Fruit fly (Drosophila melanogaster): ENCODE data around the gene Hmt4-20.

The Hmt4-20 gene

DNA sequence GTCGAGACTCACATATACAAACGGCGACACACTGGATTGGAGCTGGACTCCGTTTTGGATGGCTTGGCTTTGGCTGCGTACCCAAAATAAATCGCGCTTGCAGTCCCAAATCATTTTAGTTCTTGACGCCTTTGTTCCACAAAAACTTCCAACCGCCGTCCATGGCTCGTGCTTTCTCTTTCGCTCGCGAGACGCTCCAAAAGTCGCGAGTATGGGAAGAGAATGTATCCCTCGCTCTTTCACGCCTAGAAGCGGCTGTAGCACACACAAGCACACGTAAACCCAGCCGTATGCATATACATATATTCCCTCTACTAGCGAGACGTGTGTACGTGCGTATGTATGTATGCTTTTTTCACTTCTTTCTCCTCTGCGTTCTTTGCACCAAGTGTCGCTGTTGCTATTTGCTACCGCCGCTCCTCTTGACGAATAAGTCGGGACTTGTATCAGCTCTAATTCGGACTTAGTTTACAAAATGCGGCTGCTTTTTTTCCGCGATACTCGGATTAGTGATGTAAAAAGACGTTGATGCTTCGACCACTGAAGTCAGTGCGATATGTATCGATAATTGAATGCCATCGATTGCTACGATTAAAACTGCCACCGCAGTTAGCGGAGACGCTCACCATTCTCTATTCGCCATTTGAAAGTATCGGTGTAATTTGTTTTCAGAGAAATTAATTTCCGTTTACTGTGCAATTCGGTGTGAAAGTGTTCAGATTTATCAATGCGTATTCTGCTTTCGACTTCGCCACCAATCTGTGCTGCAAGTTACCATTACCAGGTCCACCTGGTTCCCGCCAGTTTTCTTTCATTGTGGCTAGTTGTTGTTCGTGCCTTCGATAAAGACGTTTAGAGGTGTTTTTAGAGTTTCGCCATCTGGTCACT lies at the start of gene Hmt4-20, which contains the start of gene SkpA:
Hmt4-20 (minus strand) TSS at position 542 of the 888 bp plus-strand sequence.
SkpA (plus strand) TSS at position 623 of the 888 bp plus-strand sequence.
- TF ChIP-seq ttk (optimal IDR thresholded peaks at IDR 0.05) (no peak), insv (optimal IDR thresholded peaks at IDR 0.05) (no peak), Sin3A (optimal IDR thresholded peaks at IDR 0.05) (no peak), h (optimal IDR thresholded peaks at IDR 0.05) (no peak), psq (optimal IDR thresholded peaks at IDR 0.05) (no peak), Myc (optimal IDR thresholded peaks at IDR 0.05) (no peak)

DNA sequence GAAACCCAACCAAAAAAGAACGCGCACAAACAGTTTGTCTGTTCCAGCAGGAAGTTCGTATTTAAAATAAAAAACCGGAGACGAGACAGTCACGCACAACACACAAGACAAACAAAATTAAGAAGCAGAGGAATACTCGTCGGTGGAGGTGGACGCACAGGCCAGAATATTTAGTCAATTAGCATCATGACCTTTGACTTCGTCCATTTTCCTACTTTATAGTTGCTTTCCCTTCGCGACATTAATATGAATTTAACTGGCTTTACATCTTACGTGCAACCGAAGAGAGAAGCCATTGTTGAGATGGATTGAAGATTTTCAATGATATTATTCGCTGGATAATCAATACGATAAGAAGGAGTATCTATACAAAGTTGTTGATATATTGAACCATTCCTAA lies 46.7 kb upstream of the Hmt4-20 start:
- TF ChIP-seq Sin3A (optimal IDR thresholded peaks at IDR 0.05) (no peak), h (optimal IDR thresholded peaks at IDR 0.05) (no peak), ttk (optimal IDR thresholded peaks at IDR 0.05) (no peak), psq (optimal IDR thresholded peaks at IDR 0.05) (no peak), Myc (optimal IDR thresholded peaks at IDR 0.05) (no peak), insv (optimal IDR thresholded peaks at IDR 0.05) (no peak)

DNA sequence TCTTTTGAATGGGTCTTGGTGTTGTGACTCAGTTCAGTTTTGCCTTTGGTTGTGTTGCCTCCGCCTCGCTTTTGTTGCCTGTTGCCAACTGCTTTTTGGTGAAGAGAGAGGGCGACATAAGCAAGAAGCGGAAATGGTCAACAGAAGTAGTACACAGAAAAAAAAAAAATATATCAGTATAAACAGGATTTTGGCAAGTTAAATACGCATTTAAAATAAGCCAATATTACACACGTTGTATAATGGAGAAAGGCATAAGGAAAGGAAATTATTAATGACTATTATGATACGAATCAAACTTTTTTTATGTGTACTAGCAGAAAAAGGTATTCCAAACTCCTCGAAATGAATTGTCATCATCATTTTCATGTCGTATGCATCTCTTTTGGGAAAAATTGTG lies 40.2 kb upstream of the Hmt4-20 start:
- TF ChIP-seq Myc (optimal IDR thresholded peaks at IDR 0.05) = no peak
- TF ChIP-seq psq (optimal IDR thresholded peaks at IDR 0.05) = no peak
- TF ChIP-seq insv (optimal IDR thresholded peaks at IDR 0.05) = no peak
- TF ChIP-seq ttk (optimal IDR thresholded peaks at IDR 0.05) = no peak
- no peak for TF ChIP-seq Sin3A (optimal IDR thresholded peaks at IDR 0.05)
- TF ChIP-seq h (optimal IDR thresholded peaks at IDR 0.05) = no peak

DNA sequence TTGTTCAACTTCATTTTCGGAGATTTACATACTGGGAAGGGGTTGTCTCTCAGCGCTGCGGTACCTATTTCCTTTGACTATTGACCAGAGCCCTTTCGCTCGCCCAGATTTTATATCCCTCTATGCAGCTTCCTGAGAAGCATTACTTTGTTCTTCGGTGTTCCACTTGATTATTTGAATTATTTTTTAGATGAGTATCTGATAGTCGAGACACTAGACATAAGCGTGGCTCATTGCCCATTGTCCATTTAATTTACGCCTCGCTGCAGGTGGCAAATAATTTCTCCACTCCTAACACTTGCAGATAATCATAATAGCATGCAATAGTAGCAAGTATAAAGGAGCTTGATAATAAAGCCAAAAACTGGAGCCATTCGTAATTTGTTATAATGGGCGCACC lies 38.9 kb upstream of the Hmt4-20 start:
- TF ChIP-seq Sin3A (optimal IDR thresholded peaks at IDR 0.05) (no peak), Myc (optimal IDR thresholded peaks at IDR 0.05) (no peak), h (optimal IDR thresholded peaks at IDR 0.05) (no peak), ttk (optimal IDR thresholded peaks at IDR 0.05) (no peak), psq (optimal IDR thresholded peaks at IDR 0.05) (no peak), insv (optimal IDR thresholded peaks at IDR 0.05) (no peak)

DNA sequence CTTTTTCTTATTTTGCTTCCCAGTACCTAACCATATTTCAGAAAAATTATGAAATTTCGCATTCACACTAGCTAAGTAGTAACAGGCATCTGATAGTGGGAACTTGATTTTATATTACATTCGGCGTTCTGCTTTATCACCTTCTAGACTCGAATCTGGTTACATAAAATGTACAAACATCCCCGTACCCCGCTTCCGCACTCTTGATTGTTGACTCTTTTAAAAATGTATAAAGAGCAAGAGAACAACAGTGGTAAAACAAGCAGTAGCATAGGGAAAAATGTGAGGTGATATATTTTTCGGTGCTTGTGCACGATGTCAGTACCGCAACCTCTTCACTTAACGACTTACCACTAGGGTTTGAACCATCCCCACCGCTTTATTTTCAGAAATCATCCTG lies 38.5 kb upstream of the Hmt4-20 start:
- TF ChIP-seq Sin3A (optimal IDR thresholded peaks at IDR 0.05) (no peak), insv (optimal IDR thresholded peaks at IDR 0.05) (no peak), psq (optimal IDR thresholded peaks at IDR 0.05) (no peak), ttk (optimal IDR thresholded peaks at IDR 0.05) (no peak), Myc (optimal IDR thresholded peaks at IDR 0.05) (no peak), h (optimal IDR thresholded peaks at IDR 0.05) (no peak)

DNA sequence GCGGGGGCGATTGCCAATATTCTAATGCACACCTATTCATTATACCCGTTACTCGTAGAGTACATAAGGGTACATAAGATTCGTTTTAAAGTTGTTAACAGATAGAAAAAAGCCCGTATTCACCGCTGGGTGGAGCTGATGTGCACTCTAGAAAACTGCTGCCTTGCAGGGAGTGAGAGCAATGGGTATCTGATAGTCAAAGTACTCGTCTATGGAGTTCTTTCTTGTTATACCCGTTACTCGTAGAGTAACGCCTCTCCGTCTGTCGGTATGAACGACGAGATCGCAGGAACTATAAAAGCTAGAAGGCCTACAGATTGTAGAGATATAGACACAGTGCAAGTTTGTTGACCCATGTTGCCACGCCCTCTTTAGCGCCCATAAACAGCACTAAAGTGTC lies 38.1 kb upstream of the Hmt4-20 start:
- TF ChIP-seq Myc (optimal IDR thresholded peaks at IDR 0.05) = no peak
- no peak for TF ChIP-seq Sin3A (optimal IDR thresholded peaks at IDR 0.05)
- no peak for TF ChIP-seq psq (optimal IDR thresholded peaks at IDR 0.05)
- no peak for TF ChIP-seq insv (optimal IDR thresholded peaks at IDR 0.05)
- no peak for TF ChIP-seq h (optimal IDR thresholded peaks at IDR 0.05)
- TF ChIP-seq ttk (optimal IDR thresholded peaks at IDR 0.05) = no peak

DNA sequence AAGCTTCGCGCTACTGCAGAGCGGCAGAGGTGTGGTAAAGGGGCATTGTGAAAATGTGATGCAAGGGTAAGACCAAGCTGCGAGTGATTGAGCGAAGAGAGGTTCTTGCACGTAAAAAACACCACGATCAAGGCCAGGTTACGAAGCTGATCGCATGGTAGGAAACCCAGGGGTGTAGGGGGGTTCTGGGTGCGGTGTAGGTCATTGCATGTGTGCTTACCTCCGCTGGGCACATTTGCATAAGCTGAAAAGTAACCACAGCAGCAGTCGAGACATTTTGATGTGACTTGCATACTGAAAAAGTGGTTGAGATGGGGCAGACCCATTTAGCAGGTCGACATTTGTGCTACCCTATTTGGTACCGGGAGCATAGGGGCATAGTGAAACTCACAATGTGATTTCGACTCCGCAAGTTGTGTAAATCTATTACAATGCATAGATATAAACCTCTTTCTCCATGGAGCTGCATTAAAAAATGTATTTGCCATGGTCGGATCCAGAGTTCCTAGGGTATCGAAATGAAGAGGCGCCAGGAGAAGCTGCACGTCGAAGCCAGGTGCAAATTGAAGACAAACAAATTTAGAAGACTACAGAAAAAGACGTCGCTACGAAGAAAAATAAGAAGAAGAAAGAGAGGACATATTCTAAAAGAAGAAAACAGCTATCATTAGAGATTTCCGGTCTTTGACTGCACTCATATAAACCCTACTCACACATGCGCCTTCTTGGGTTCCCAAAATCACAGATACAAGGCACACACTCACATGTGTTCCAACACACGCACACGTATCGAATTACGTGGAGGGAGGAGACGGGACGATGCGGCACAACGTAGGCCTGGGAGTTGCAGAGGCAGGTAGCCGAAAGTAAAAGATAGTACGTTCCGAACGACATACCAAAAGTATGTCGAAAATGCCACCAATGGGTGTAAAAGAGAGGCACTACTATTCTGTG lies 37.3 kb upstream of the Hmt4-20 start:
- TF ChIP-seq Myc (optimal IDR thresholded peaks at IDR 0.05) (no peak), Sin3A (optimal IDR thresholded peaks at IDR 0.05) (no peak)

DNA sequence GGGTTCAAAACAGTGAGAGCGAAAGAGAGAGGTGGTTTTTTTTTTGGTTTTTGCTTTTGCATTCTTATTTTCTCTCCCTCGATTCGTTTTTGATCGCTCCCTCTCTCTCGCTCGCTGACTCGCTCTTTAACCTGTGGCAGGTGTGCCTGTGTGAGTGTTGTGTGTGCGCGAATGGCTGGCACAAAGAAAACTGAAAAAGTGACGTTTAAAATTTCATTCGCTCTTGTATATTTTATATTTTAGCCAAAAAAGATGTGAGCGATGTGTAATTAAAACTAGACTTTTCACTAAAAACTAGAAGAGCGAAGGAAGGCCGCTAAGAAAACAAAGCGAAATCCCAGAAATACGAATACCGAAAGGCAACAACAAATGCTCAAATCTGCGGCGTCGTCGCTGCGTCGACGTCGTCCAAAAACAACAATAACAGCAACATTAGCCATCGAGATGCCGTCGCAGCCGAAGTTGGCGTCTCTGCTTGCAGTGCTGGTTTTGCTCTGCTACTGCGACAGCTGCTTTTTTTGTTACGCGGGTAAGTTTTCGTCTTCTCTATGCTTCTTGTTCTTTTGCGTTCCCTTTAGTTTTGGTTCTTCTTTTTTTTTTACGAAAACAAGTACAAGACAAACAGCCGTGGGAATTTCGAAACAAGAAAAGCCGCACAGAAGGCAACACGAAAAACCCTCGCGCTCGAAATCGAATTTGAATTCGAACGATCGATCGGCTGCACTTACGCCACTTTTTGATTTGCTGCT lies 31.7 kb upstream of the Hmt4-20 start:
- TF ChIP-seq Myc (optimal IDR thresholded peaks at IDR 0.05) (no peak), ttk (optimal IDR thresholded peaks at IDR 0.05) (no peak), h (optimal IDR thresholded peaks at IDR 0.05) (no peak), insv (optimal IDR thresholded peaks at IDR 0.05) (no peak), Sin3A (optimal IDR thresholded peaks at IDR 0.05) (no peak), psq (optimal IDR thresholded peaks at IDR 0.05) (no peak)

DNA sequence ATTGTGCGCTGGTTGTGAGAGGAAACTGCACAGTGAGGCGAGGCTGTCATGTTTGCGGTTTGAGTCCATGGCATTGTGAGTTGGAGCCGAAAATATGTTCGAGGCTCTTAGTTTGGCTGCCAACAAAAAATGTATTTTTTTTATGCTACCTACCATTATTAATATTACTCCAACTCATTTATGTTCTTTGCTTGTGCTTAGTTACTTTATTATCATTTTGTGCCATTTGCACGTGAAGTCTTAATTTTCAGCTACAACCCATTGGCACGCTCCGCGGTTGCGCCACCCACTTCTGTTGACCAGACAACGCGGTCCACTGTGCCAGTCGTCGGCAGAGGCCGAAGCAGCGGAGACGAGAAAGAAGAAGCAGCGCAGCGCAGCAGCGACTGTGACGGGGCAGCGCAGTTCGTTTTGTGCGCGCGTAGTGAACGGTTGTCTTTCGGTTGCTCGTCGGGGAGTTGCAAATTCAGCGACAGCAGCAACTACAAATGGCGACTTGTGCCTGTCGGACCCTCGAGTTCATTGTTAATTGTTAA lies 30.7 kb upstream of the Hmt4-20 start, which contains the start of gene sdk:
sdk (plus strand) TSS at position 398 of the 536 bp plus-strand sequence.
- no peak for TF ChIP-seq Myc (optimal IDR thresholded peaks at IDR 0.05)
- no peak for TF ChIP-seq psq (optimal IDR thresholded peaks at IDR 0.05)
- no peak for TF ChIP-seq Sin3A (optimal IDR thresholded peaks at IDR 0.05)
- TF ChIP-seq ttk (optimal IDR thresholded peaks at IDR 0.05) = no peak
- no peak for TF ChIP-seq h (optimal IDR thresholded peaks at IDR 0.05)
- no peak for TF ChIP-seq insv (optimal IDR thresholded peaks at IDR 0.05)

DNA sequence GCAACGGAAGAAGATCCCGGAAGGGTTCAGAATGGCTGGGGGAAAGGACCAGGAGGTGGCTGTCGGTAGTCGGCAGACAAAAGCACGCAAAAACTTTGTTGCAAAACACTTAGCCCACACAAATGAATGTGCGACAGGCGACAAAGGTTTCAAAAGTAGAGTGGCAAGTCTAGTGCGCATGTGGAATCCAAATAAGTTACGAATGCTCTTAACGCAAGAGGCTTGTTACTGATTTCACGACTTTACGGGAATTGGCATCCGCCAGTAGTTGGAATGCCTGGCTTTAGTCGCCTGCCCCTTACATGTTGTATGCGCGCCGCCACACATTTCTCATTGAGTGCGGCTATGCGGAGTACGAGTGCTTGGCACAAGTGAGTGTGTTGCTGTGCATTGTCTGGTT lies 22.7 kb upstream of the Hmt4-20 start:
- TF ChIP-seq psq (optimal IDR thresholded peaks at IDR 0.05) = no peak
- TF ChIP-seq Myc (optimal IDR thresholded peaks at IDR 0.05) = no peak
- no peak for TF ChIP-seq h (optimal IDR thresholded peaks at IDR 0.05)
- no peak for TF ChIP-seq Sin3A (optimal IDR thresholded peaks at IDR 0.05)
- TF ChIP-seq ttk (optimal IDR thresholded peaks at IDR 0.05) = no peak
- TF ChIP-seq insv (optimal IDR thresholded peaks at IDR 0.05) = no peak

DNA sequence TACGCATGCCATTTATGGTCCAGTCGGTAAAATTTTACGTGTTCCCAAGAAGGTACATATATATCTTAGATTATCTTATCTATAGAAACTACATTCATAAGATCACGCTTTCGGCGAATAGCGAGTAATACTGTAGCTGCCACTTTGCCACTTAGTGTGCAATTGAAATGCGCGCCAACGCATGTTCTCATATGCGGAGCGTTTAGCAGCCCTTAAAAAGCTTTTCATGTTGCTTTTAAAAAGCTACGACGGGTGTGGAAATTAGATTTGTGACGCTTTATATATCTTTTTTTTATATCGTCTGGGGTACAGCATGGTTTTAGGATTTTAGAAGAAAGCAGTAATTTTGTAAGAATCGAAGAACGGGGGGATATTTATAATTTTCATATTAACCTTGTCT lies 2.2 kb upstream of the Hmt4-20 start:
- TF ChIP-seq psq (optimal IDR thresholded peaks at IDR 0.05) (no peak), Myc (optimal IDR thresholded peaks at IDR 0.05) (no peak), insv (optimal IDR thresholded peaks at IDR 0.05) (no peak), Sin3A (optimal IDR thresholded peaks at IDR 0.05) (no peak), ttk (optimal IDR thresholded peaks at IDR 0.05) (no peak), h (optimal IDR thresholded peaks at IDR 0.05) (no peak)

All from Kc167 (cell line).